Worm (Caenorhabditis elegans) whole organism, L3 larva: ENCODE data around the gene F26F2.10.

Experiments
- R02D3.7 ChIP-seq: fragments of 150-350 bp; optimal IDR thresholded peaks from 2 replicates; lab custom pipeline; 2014; ENCODE audit warnings: missing biosample characterization, missing genetic modification characterization
- ZK546.5 ChIP-seq: sonication (generic microtip); optimal IDR thresholded peaks from 2 replicates; lab custom pipeline; 2017; ENCODE audit warnings: missing biosample characterization, missing genetic modification characterization
- aly-2 ChIP-seq: fragments of 150-350 bp; optimal IDR thresholded peaks from 2 replicates; lab custom pipeline; 2014; ENCODE audit warnings: missing biosample characterization, missing genetic modification characterization
- ama-1 ChIP-seq: fragments of 150-350 bp; optimal IDR thresholded peaks from 2 replicates; lab custom pipeline; 2018
- ceh-9 ChIP-seq: sonication (generic microtip); optimal IDR thresholded peaks from 2 replicates; lab custom pipeline; 2018; ENCODE audit warnings: missing biosample characterization, missing genetic modification characterization
- daf-12 ChIP-seq: fragments of 150-350 bp; optimal IDR thresholded peaks from 2 replicates; lab custom pipeline; 2014; ENCODE audit warnings: missing biosample characterization, missing genetic modification reagents, missing genetic modification characterization
- egl-27 ChIP-seq: sonication (generic microtip); optimal IDR thresholded peaks from 4 replicates; lab custom pipeline; 2017; ENCODE audit warnings: missing biosample characterization, missing genetic modification reagents, missing genetic modification characterization
- egl-5 ChIP-seq: fragments of 150-350 bp; optimal IDR thresholded peaks from 2 replicates; lab custom pipeline; 2017; ENCODE audit warnings: missing biosample characterization, missing genetic modification reagents, missing genetic modification characterization, inconsistent platforms
- elt-2 ChIP-seq: sonication (generic microtip); optimal IDR thresholded peaks from 2 replicates; lab custom pipeline; 2016; ENCODE audit warnings: missing genetic modification reagents, mild to moderate bottlenecking, missing genetic modification characterization, missing compliant biosample characterization
- eor-1 ChIP-seq, 2 experiments: fragments of 150-350 bp; optimal IDR thresholded peaks; 2 replicates each; lab custom pipeline; 2014 to 2018; ENCODE audit warnings: missing biosample characterization in 2 of 2, missing genetic modification characterization in 2 of 2
- fkh-10 ChIP-seq: sonication (generic microtip); optimal IDR thresholded peaks from 2 replicates; lab custom pipeline; 2017; ENCODE audit warnings: missing biosample characterization, missing genetic modification reagents, missing genetic modification characterization
- fkh-2 ChIP-seq: fragments of 150-350 bp; optimal IDR thresholded peaks from 2 replicates; lab custom pipeline; 2014; ENCODE audit warnings: missing biosample characterization, missing genetic modification reagents, missing genetic modification characterization
- fos-1 ChIP-seq: fragments of 150-350 bp; optimal IDR thresholded peaks from 2 replicates; lab custom pipeline; 2014; ENCODE audit warnings: missing biosample characterization, missing genetic modification characterization
- hmg-11 ChIP-seq: sonication (generic microtip); optimal IDR thresholded peaks from 2 replicates; lab custom pipeline; 2016; ENCODE audit warnings: missing genetic modification characterization, missing compliant biosample characterization
- jun-1 ChIP-seq: fragments of 150-350 bp; optimal IDR thresholded peaks from 2 replicates; lab custom pipeline; 2014; ENCODE audit warnings: missing biosample characterization, missing genetic modification reagents, missing genetic modification characterization
- lin-15B ChIP-seq: fragments of 150-350 bp; optimal IDR thresholded peaks from 2 replicates; lab custom pipeline; 2014; ENCODE audit warnings: missing biosample characterization, missing genetic modification characterization
- lin-39 ChIP-seq: fragments of 150-350 bp; optimal IDR thresholded peaks from 2 replicates; lab custom pipeline; 2018; ENCODE audit warnings: missing biosample characterization, missing genetic modification reagents, missing genetic modification characterization
- mdl-1 ChIP-seq: fragments of 150-350 bp; optimal IDR thresholded peaks from 2 replicates; lab custom pipeline; 2014; ENCODE audit warnings: missing biosample characterization, missing genetic modification characterization
- nhr-11 ChIP-seq: fragments of 150-350 bp; optimal IDR thresholded peaks from 2 replicates; lab custom pipeline; 2014; ENCODE audit warnings: missing biosample characterization, missing genetic modification characterization
- nhr-23 ChIP-seq: fragments of 150-350 bp; optimal IDR thresholded peaks from 2 replicates; lab custom pipeline; 2014; ENCODE audit warnings: missing biosample characterization, missing genetic modification reagents, missing genetic modification characterization
- nhr-237 ChIP-seq: fragments of 150-350 bp; optimal IDR thresholded peaks from 2 replicates; lab custom pipeline; 2014; ENCODE audit warnings: missing biosample characterization, missing genetic modification characterization
- nhr-25 ChIP-seq: sonication (generic microtip); optimal IDR thresholded peaks from 2 replicates; lab custom pipeline; 2017; ENCODE audit warnings: missing biosample characterization, missing genetic modification characterization
- nhr-28 ChIP-seq: fragments of 150-350 bp; optimal IDR thresholded peaks from 2 replicates; lab custom pipeline; 2014; ENCODE audit warnings: missing biosample characterization, missing genetic modification characterization
- nhr-43 ChIP-seq: sonication (generic microtip); optimal IDR thresholded peaks from 2 replicates; lab custom pipeline; 2016; ENCODE audit warnings: mild to moderate bottlenecking, missing genetic modification characterization, missing compliant biosample characterization; ENCODE audit not compliant: poor library complexity, severe bottlenecking
- nhr-67 ChIP-seq: fragments of 150-350 bp; optimal IDR thresholded peaks from 2 replicates; lab custom pipeline; 2014; ENCODE audit warnings: missing biosample characterization, missing genetic modification characterization
- pqm-1 ChIP-seq: fragments of 150-350 bp; optimal IDR thresholded peaks from 2 replicates; lab custom pipeline; 2017; ENCODE audit warnings: missing biosample characterization, missing genetic modification characterization, inconsistent platforms
- sea-2 ChIP-seq: fragments of 150-350 bp; sonication (generic microtip); optimal IDR thresholded peaks from 4 replicates; lab custom pipeline; 2014; ENCODE audit warnings: missing biosample characterization, missing genetic modification reagents, missing genetic modification characterization
- skn-1 ChIP-seq: fragments of 150-350 bp; optimal IDR thresholded peaks from 2 replicates; lab custom pipeline; 2014; ENCODE audit warnings: missing biosample characterization, missing genetic modification characterization
- tbx-2 ChIP-seq: sonication (generic microtip); optimal IDR thresholded peaks from 2 replicates; lab custom pipeline; 2016; ENCODE audit warnings: mild to moderate bottlenecking, missing genetic modification characterization, missing compliant biosample characterization
- unc-39 ChIP-seq: sonication (generic microtip); optimal IDR thresholded peaks from 4 replicates; lab custom pipeline; 2017; ENCODE audit warnings: missing biosample characterization, missing genetic modification characterization
- unc-62 ChIP-seq: fragments of 150-350 bp; sonication (generic microtip); optimal IDR thresholded peaks from 4 replicates; lab custom pipeline; 2014; ENCODE audit warnings: missing biosample characterization, missing genetic modification reagents, missing genetic modification characterization
- zag-1 ChIP-seq: fragments of 150-350 bp; optimal IDR thresholded peaks from 2 replicates; lab custom pipeline; 2014; ENCODE audit warnings: missing biosample characterization, missing genetic modification characterization
- ztf-11 ChIP-seq: fragments of 150-350 bp; optimal IDR thresholded peaks from 2 replicates; lab custom pipeline; 2014; ENCODE audit warnings: missing biosample characterization, missing genetic modification characterization
- ztf-4 ChIP-seq: fragments of 150-350 bp; optimal IDR thresholded peaks from 2 replicates; lab custom pipeline; 2014; ENCODE audit warnings: missing biosample characterization, missing genetic modification characterization

Gene F26F2.10

DNA sequence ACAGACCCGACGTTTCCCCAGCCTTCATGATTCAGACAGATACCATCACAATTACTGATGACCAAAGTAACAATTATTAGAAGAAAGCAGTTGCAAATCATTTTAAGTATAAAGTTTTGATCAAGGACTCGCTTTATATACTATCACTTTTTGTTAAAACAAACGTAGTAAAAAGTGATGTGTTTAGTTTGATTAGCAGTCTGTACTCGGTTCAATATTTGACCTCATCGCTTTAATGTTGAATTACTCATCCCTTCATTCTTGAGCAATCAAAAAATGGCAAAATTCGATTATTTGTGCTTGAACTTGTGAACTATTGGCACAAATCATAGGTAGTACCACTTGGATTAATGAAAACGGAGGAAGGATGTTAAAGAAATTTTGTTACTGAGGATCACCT, 36.4 kb downstream of the F26F2.10 start, which contains the start of gene abf-4:
abf-4 (minus strand) TSS at position 101 of the 400 bp plus-strand sequence.
- TF ChIP-seq egl-5 = no peak
- no peak for TF ChIP-seq skn-1
- no peak for TF ChIP-seq aly-2 (tag; lab: Kevin White, UChicago)
- no peak for TF ChIP-seq pqm-1
- no peak for TF ChIP-seq egl-27
- TF ChIP-seq fos-1 (tag; lab: Kevin White, UChicago) = no peak
- no peak for TF ChIP-seq unc-39 (tag; lab: Kevin White, UChicago)
- no peak for TF ChIP-seq tbx-2 (tag; lab: Kevin White, UChicago)
- no peak for TF ChIP-seq zag-1
- TF ChIP-seq nhr-43 (tag; lab: Kevin White, UChicago) = no peak
- TF ChIP-seq ama-1 (lab: Kevin White, UChicago) = no peak
- TF ChIP-seq eor-1 (tag; optimal IDR thresholded peaks at IDR 0.05; lab: Kevin White, UChicago) = no peak
- TF ChIP-seq sea-2 (GFP tag; lab: Kevin White, UChicago) = no peak
- no peak for TF ChIP-seq nhr-25 (tag; lab: Kevin White, UChicago)
- no peak for TF ChIP-seq ztf-11 (tag; lab: Kevin White, UChicago)

DNA sequence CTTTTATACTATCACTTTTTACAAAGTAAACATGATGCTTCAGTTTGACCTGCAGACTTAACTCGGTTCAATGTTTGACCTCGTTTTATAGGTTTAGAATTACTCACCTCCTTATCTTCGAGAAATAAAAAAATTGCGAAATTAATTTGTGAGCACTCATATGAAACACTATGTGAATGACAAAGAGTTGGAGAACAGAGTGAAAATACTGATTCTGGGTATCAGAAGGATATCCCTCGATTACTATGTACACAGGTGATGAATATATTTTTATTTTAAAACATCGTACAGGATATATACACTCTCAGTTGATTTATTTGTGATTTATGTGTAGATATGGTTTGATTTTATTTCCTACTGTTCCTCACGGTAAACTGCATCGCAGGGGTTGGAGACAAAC, 38.4 kb downstream of the F26F2.10 start, which contains the start of gene Y38H6C.23:
Y38H6C.23 (minus strand) TSS at position 101 of the 400 bp plus-strand sequence.
- no peak for TF ChIP-seq ztf-4
- TF ChIP-seq nhr-25 (tag; lab: Kevin White, UChicago) = no peak
- no peak for TF ChIP-seq egl-5
- TF ChIP-seq daf-12 (tag; lab: Kevin White, UChicago) = no peak
- TF ChIP-seq eor-1 (tag; optimal IDR thresholded peaks at IDR 0.05; lab: Kevin White, UChicago) = no peak
- TF ChIP-seq R02D3.7 (tag; lab: Kevin White, UChicago) = no peak
- no peak for TF ChIP-seq nhr-28 (tag; lab: Kevin White, UChicago)

DNA sequence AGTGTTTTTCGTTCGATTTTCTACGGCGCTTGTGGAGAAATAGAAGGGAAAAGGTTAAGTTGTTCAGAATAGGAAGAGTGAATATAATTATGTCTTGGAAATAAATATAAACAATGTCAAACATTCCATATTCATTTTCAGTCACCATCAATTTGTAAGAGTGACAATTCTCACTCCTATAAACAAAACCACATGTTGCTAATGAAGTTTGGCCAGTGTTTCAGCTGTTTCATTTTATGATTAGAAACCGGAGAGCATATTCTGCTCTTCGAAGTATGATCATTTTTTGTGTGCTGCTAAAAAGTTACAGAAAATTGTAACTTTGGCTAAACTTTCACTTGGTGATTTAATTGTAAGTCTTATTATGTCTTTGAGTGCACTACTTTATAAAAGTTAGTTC, 39.5 kb downstream of the F26F2.10 start, which contains the start of gene Y38H6C.21:
Y38H6C.21 (minus strand) TSS at position 148 of the 400 bp plus-strand sequence.
- TF ChIP-seq sea-2 (GFP tag; lab: Kevin White, UChicago) (no peak), ztf-4 (no peak), pqm-1 (no peak), nhr-23 (tag; lab: Kevin White, UChicago) (no peak), jun-1 (no peak), R02D3.7 (tag; lab: Kevin White, UChicago) (no peak), nhr-237 (tag; lab: Kevin White, UChicago) (no peak), zag-1 (no peak), egl-5 (no peak), nhr-25 (tag; lab: Kevin White, UChicago) (no peak), fkh-2 (no peak), eor-1 (tag; optimal IDR thresholded peaks at IDR 0.05; lab: Kevin White, UChicago) (no peak), skn-1 (no peak)

DNA sequence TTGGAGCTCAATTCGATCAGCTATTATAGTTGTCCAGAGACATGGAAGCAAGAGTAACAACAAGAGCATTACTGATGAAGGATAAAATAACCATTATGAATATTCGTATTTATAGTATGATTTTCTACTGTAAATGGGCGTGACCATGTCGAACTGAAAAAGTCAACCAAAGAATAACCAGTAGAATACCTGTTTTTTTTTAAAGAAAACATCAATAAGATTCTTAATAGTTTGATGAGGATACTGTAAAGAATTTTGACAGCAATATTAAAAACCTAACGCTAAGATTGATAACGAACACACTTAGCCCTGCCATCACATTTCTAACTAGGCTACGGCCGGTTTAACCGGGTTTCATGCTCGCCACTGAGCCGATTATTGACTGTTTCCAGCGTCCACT, 41.7 kb downstream of the F26F2.10 start, which contains the start of gene vmo-1:
vmo-1 (minus strand) TSS at position 101 of the 400 bp plus-strand sequence.
- TF ChIP-seq nhr-11 (tag; lab: Kevin White, UChicago) (no peak), ztf-11 (tag; lab: Kevin White, UChicago) (no peak), lin-39 (tag; lab: Kevin White, UChicago) (no peak)
- TF ChIP-seq, all 47 proteins: peak for 0

DNA sequence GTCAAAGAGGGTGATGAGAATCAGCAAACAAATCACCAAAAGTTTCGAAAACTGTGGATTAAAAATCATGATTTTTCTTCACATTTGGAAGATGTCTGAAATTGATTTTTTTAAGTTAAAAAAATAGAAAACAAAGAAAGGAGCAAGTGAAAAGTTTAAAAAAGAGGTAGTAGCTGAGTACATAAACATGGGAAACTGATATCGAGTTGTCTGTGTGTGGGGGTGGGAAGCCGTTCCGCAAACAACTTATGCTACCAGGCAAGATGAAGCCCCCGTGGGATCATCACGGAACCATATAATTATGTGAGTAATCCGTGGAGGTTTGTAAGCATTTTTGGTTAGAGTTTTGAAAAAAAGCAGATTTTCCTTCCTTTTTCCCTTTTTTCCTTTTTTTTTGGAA, 43.5 kb downstream of the F26F2.10 start, which contains the start of gene Y38H6C.20:
Y38H6C.20 (minus strand) TSS at position 101 of the 400 bp plus-strand sequence.
- TF ChIP-seq mdl-1 (tag; lab: Kevin White, UChicago) (no peak), elt-2 (tag; lab: Kevin White, UChicago) (no peak), ceh-9 (tag; lab: Kevin White, UChicago) (no peak), unc-39 (tag; lab: Kevin White, UChicago) (no peak), nhr-67 (tag; lab: Kevin White, UChicago) (no peak), hmg-11 (tag; lab: Kevin White, UChicago) (no peak), daf-12 (tag; lab: Kevin White, UChicago) (no peak), zag-1 (no peak)

DNA sequence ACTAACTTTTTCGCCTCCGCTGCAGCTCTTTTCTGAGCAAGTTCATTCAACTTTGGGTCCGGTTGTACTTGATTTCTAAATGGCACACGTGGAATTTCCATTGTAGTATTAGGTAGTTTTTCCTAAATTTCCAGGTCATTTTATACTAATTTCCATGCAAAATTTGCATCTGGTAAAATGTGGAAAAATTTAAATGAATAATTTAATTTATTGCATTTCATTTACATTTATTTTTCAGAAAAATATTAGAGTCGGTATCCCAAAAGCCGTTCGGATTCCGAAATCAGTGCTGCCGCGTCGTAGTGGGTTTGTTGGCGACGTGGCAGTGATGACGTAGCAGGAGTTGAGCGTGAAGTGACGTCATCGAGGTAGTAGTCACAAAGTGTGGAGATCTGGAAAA, 47.6 kb downstream of the F26F2.10 start, which contains the start of gene Y38H6C.18:
Y38H6C.18 (minus strand) TSS at position 101 of the 400 bp plus-strand sequence.
- TF ChIP-seq lin-15B (tag; lab: Kevin White, UChicago) = no peak
- no peak for TF ChIP-seq unc-62 (GFP tag; lab: Kevin White, UChicago)
- no peak for TF ChIP-seq fkh-2
- no peak for TF ChIP-seq ZK546.5 (tag; lab: Kevin White, UChicago)
- TF ChIP-seq fkh-10 (GFP tag; lab: Kevin White, UChicago) = no peak
- TF ChIP-seq aly-2 (tag; lab: Kevin White, UChicago) = no peak
- no peak for TF ChIP-seq daf-12 (tag; lab: Kevin White, UChicago)
- TF ChIP-seq ztf-4 = no peak
